Fruit fly (Drosophila melanogaster): ENCODE results near the gene CG1239.

CG1239 gene

dm6 chr3R:5772433-5772832 lies 39.1 kb downstream of the CG1239 start (continued):
- TF ChIP-seq CG7963 (GFP tag; IDR thresholded peaks at IDR 0.05; ENCODE audit: partially characterized antibody), result no peak
- TF ChIP-seq bbx (GFP tag; IDR thresholded peaks at IDR 0.05; ENCODE audit: partially characterized antibody), result 0 out of 2 replicates have a peak, but pooled peaks have one; percentile 24
- TF ChIP-seq Ada2b (GFP tag; IDR thresholded peaks at IDR 0.05), result no peak
- TF ChIP-seq sens (GFP tag), result peak; percentile 65
- TF ChIP-seq chif (GFP tag; optimal IDR thresholded peaks at IDR 0.05), result no peak
- no peak for TF ChIP-seq Aef1 (GFP tag; IDR thresholded peaks at IDR 0.05)
- TF ChIP-seq Ets97D (GFP tag; optimal IDR thresholded peaks at IDR 0.05), result peak; percentile 8
- TF ChIP-seq CG10431 (GFP tag; optimal IDR thresholded peaks at IDR 0.05), result no peak
- no peak for TF ChIP-seq CG3838 (GFP tag; optimal IDR thresholded peaks at IDR 0.05)
- TF ChIP-seq odd (GFP tag; optimal IDR thresholded peaks at IDR 0.05), result no peak
- peak; percentile 47 for TF ChIP-seq CG8478 (optimal IDR thresholded peaks at IDR 0.05)
- TF ChIP-seq tap (tag; optimal IDR thresholded peaks at IDR 0.05), result no peak
- no peak for TF ChIP-seq gsb-n (tag; optimal IDR thresholded peaks at IDR 0.05)
- no peak for TF ChIP-seq CG9609 (GFP tag; optimal IDR thresholded peaks at IDR 0.05)
- peak; percentile 21; the same call in 1 of the 3 replicates for TF ChIP-seq CG6791 (GFP tag; IDR thresholded peaks at IDR 0.05; ENCODE audit: partially characterized antibody)
- no peak for TF ChIP-seq fd3F (GFP tag; optimal IDR thresholded peaks at IDR 0.05)
- TF ChIP-seq vfl (GFP tag; optimal IDR thresholded peaks at IDR 0.05), result no peak
- TF ChIP-seq TFAM (GFP tag; optimal IDR thresholded peaks at IDR 0.05), result no peak
- peak; percentile 27; the same call in 1 of the 2 replicates for TF ChIP-seq E2f2 (GFP tag; IDR thresholded peaks at IDR 0.05)
- no peak for TF ChIP-seq klu (GFP tag; IDR thresholded peaks at IDR 0.05)
- no peak for TF ChIP-seq CG30403 (GFP tag; optimal IDR thresholded peaks at IDR 0.05)
- TF ChIP-seq prd (optimal IDR thresholded peaks at IDR 0.05), result no peak
- no peak for TF ChIP-seq prd (GFP tag; IDR thresholded peaks at IDR 0.05)
- no peak for TF ChIP-seq CG16863 (GFP tag; optimal IDR thresholded peaks at IDR 0.05)
- TF ChIP-seq sr (GFP tag; IDR thresholded peaks at IDR 0.05), result peak; percentile 44; the same call in 1 of the 3 replicates
- no peak for TF ChIP-seq ssp (GFP tag; IDR thresholded peaks at IDR 0.05)
- TF ChIP-seq CG9727 (GFP tag; optimal IDR thresholded peaks at IDR 0.05), result peak; percentile 1
- peak; percentile 96 for TF ChIP-seq CG9437 (GFP tag; optimal IDR thresholded peaks at IDR 0.05)
- TF ChIP-seq Taf1 (GFP tag; IDR thresholded peaks at IDR 0.05), result no peak
- TF ChIP-seq lmd (GFP tag; IDR thresholded peaks at IDR 0.05), result no peak
- TF ChIP-seq grau (tag; optimal IDR thresholded peaks at IDR 0.05), result no peak
- no peak for TF ChIP-seq sob (GFP tag; IDR thresholded peaks at IDR 0.05)
- TF ChIP-seq bsh (GFP tag; optimal IDR thresholded peaks at IDR 0.05), result no peak
- TF ChIP-seq Bgb (GFP tag; IDR thresholded peaks at IDR 0.05; ENCODE audit: partially characterized antibody), result no peak
- TF ChIP-seq CG11504 (tag; optimal IDR thresholded peaks at IDR 0.05), result peak; percentile 72
- TF ChIP-seq CG13624 (GFP tag; optimal IDR thresholded peaks at IDR 0.05), result no peak
- no peak for TF ChIP-seq inv (GFP tag; IDR thresholded peaks at IDR 0.05; ENCODE audit: partially characterized antibody)
- TF ChIP-seq CG6813 (GFP tag; optimal IDR thresholded peaks at IDR 0.05), result no peak
- peak; percentile 28 for TF ChIP-seq CG7556 (GFP tag; optimal IDR thresholded peaks at IDR 0.05)
- no peak for TF ChIP-seq sim (GFP tag; IDR thresholded peaks at IDR 0.05)
- no peak for TF ChIP-seq dpn (GFP tag; optimal IDR thresholded peaks at IDR 0.05)
- peak; percentile 83 for TF ChIP-seq cg (GFP tag; optimal IDR thresholded peaks at IDR 0.05)
